Worm (Caenorhabditis elegans): ENCODE results near the gene hut-1.

Gene hut-1

DNA sequence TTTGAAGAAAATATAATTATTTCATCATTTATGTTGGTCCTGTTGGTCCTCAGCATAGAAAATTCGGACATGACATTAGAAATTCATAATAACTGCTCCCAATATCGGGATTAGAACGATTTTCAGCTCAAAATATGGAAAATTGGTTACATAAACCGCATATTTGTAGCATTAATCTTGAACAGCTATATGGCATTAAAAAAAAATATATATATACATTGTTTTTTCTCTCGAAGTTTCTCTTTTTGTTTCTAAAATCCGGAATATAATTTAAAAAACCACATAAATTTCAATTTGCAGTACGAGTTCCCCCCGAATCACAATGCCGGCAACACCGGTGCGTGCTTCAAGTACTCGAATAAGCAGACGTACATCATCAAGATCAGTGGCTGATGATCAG lies 2.9 kb downstream of the hut-1 start, which contains the start of gene ssl-1:
ssl-1 (plus strand) TSS at position 301 of the 400 bp plus-strand sequence.
- no peak for TF ChIP-seq lin-15B (tag; optimal IDR thresholded peaks at IDR 0.05)
- no peak for TF ChIP-seq hmg-11 (tag; optimal IDR thresholded peaks at IDR 0.05)
- no peak for TF ChIP-seq lsy-12 (tag; optimal IDR thresholded peaks at IDR 0.05)
- no peak for TF ChIP-seq ztf-11 (tag; optimal IDR thresholded peaks at IDR 0.05)
- TF ChIP-seq fkh-10 (GFP tag; optimal IDR thresholded peaks at IDR 0.05): no peak
- no peak for TF ChIP-seq elt-2 (tag; optimal IDR thresholded peaks at IDR 0.05)
- no peak for TF ChIP-seq egl-5 (tag; optimal IDR thresholded peaks at IDR 0.05)
- TF ChIP-seq jun-1 (tag; optimal IDR thresholded peaks at IDR 0.05): no peak
- no peak for TF ChIP-seq mml-1 (tag; optimal IDR thresholded peaks at IDR 0.05)
- no peak for TF ChIP-seq nhr-77 (tag; optimal IDR thresholded peaks at IDR 0.05)
- no peak for TF ChIP-seq nhr-25 (tag; optimal IDR thresholded peaks at IDR 0.05)
- no peak for TF ChIP-seq fkh-2 (tag; optimal IDR thresholded peaks at IDR 0.05)
- TF ChIP-seq skn-1 (tag; optimal IDR thresholded peaks at IDR 0.05): no peak

DNA sequence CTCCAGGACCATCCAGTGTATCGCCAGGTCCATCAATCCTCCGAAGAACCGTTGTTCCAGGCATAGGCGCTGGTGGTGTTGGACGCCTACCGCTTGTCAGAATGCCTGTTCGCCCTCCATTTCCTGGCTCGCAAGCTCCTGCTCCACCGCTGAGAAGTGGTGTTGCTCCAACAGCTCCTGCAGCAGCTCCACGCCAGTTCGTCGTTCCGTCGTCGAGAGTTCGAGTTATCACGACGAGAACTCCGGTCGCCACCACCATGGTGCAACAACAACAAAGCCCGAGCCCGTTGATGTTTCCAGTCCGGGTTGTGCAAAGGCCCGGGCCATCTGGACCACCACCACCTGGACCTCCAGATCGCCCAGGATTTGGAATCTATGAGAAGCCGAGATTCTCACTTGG lies 16.8 kb downstream of the hut-1 start:
- TF ChIP-seq zag-1 (tag; optimal IDR thresholded peaks at IDR 0.05) (no peak), egl-5 (tag; optimal IDR thresholded peaks at IDR 0.05) (no peak)

DNA sequence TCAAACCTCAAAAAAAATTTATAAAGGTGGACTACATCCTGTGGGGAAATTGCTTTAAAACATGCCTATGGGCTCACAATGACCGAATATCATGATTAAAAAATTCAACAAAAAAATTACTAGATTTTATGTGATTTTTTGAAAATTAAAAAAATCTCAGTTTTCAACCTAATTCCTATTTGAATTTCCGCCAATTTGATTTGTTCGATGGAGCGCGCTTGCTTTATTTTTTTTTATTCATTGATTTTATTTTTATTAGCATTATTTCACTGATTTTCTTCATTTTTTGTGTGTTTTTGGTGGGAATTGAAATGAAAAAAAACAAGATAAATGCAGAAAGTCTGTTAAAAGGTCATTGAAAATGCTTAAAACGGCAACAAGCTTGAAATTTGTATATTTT lies 27.6 kb downstream of the hut-1 start:
- TF ChIP-seq hmg-11 (tag; optimal IDR thresholded peaks at IDR 0.05) (no peak), R02D3.7 (tag; optimal IDR thresholded peaks at IDR 0.05) (no peak), unc-39 (tag; optimal IDR thresholded peaks at IDR 0.05) (no peak), mml-1 (tag; optimal IDR thresholded peaks at IDR 0.05) (no peak), unc-62 (GFP tag; optimal IDR thresholded peaks at IDR 0.05) (no peak), nhr-77 (tag; optimal IDR thresholded peaks at IDR 0.05) (no peak), fos-1 (tag; optimal IDR thresholded peaks at IDR 0.05) (no peak), egl-27 (tag; optimal IDR thresholded peaks at IDR 0.05) (no peak), egl-5 (tag; optimal IDR thresholded peaks at IDR 0.05) (no peak), nhr-25 (tag; optimal IDR thresholded peaks at IDR 0.05) (no peak), ceh-28 (tag; optimal IDR thresholded peaks at IDR 0.05) (no peak), ceh-16 (tag; optimal IDR thresholded peaks at IDR 0.05) (no peak), jun-1 (tag; optimal IDR thresholded peaks at IDR 0.05) (no peak), skn-1 (tag; optimal IDR thresholded peaks at IDR 0.05) (no peak), fkh-10 (GFP tag; optimal IDR thresholded peaks at IDR 0.05) (no peak), lsy-12 (tag; optimal IDR thresholded peaks at IDR 0.05) (no peak), tbx-2 (tag; optimal IDR thresholded peaks at IDR 0.05) (no peak), nhr-67 (tag; optimal IDR thresholded peaks at IDR 0.05) (no peak)

DNA sequence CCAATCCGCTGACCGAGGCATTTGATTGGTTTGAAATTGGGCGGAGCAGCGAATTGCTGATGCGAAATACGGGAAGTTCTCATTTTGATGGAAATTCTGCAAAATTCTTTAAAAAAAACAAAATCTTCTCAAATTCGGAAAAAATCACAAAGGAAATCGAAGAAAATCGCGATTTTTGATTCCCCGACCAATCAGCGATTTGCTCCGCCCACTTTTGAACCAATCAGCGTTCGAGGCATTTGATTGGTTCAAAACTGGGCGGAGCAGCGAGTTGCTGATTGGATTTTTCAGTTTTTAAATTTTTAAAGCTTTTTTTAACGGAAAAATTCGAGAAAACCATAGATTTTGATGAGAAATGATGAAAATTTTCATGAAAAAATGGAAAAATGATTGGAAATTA lies 29.0 kb downstream of the hut-1 start:
- no peak for TF ChIP-seq fos-1 (tag; optimal IDR thresholded peaks at IDR 0.05)
- peak; percentile 76 for TF ChIP-seq nfya-1 (tag; optimal IDR thresholded peaks at IDR 0.05; ENCODE audit: insufficient read depth)

DNA sequence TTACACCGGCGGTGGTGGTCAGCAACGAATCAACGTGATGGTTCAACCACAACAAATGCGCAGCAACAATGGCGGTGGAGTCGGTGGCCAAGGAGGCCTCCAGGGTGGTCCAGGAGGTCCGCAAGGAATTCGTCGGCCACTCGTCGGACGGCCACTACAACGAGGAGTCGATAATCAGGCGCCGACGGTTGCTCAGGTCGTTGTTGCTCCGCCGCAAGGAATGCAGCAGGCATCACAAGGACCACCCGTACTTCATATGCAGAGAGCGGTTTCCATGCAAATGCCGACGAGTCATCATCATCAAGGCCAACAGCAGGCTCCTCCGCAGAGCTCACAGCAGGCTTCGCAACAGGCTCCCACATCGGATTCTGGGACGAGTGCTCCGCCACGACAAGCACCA lies 32.2 kb downstream of the hut-1 start:
- TF ChIP-seq nfya-1 (tag; optimal IDR thresholded peaks at IDR 0.05; ENCODE audit: insufficient read depth): no peak
- TF ChIP-seq fkh-10 (GFP tag; optimal IDR thresholded peaks at IDR 0.05): no peak
- no peak for TF ChIP-seq nhr-43 (tag; optimal IDR thresholded peaks at IDR 0.05; ENCODE audit: poor library complexity, severe bottlenecking)
- no peak for TF ChIP-seq elt-2 (tag; optimal IDR thresholded peaks at IDR 0.05)
- no peak for TF ChIP-seq nhr-77 (tag; optimal IDR thresholded peaks at IDR 0.05)
- no peak for TF ChIP-seq ceh-9 (tag; optimal IDR thresholded peaks at IDR 0.05)
- TF ChIP-seq ceh-28 (tag; optimal IDR thresholded peaks at IDR 0.05): no peak
- no peak for TF ChIP-seq nhr-11 (tag; optimal IDR thresholded peaks at IDR 0.05)
- no peak for TF ChIP-seq snpc-4 (tag; optimal IDR thresholded peaks at IDR 0.05)
- TF ChIP-seq ama-1 (optimal IDR thresholded peaks at IDR 0.05): no peak
- no peak for TF ChIP-seq ztf-11 (tag; optimal IDR thresholded peaks at IDR 0.05)
- no peak for TF ChIP-seq R02D3.7 (tag; optimal IDR thresholded peaks at IDR 0.05)
- no peak for TF ChIP-seq lin-39 (tag; optimal IDR thresholded peaks at IDR 0.05)
- TF ChIP-seq nhr-76 (tag; optimal IDR thresholded peaks at IDR 0.05): no peak
- TF ChIP-seq ztf-4 (tag; optimal IDR thresholded peaks at IDR 0.05): no peak
- TF ChIP-seq eor-1 (tag; optimal IDR thresholded peaks at IDR 0.05): no peak
- TF ChIP-seq nhr-28 (tag; optimal IDR thresholded peaks at IDR 0.05): no peak
- no peak for TF ChIP-seq nhr-25 (tag; optimal IDR thresholded peaks at IDR 0.05)
- no peak for TF ChIP-seq nhr-12 (tag; optimal IDR thresholded peaks at IDR 0.05)

Measured in whole organism, L3 larva.